Fruit fly (Drosophila melanogaster) whole organism, embryonic: ENCODE measurements around the gene Mettl4.

Experiments used
- Blimp-1 ChIP-seq: fragments of 200-800 bp; sonication (Bioruptor generic); optimal IDR thresholded peaks from 3 replicates; lab custom pipeline; 2018; ENCODE audit warnings: missing biosample characterization, missing genetic modification characterization, mild to moderate bottlenecking, moderate library complexity, missing genetic modification reagents
- CG10147 ChIP-seq: fragments of 200-800 bp; sonication (Bioruptor generic); optimal IDR thresholded peaks from 2 replicates; lab custom pipeline; 2019; ENCODE audit warnings: missing biosample characterization, mild to moderate bottlenecking, missing genetic modification characterization, moderate library complexity
- CG12659 ChIP-seq: fragments of 200-800 bp; sonication (Bioruptor generic); optimal IDR thresholded peaks from 3 replicates; lab custom pipeline; 2017; ENCODE audit warnings: mild to moderate bottlenecking, missing biosample characterization, missing genetic modification reagents, missing genetic modification characterization
- CG12769 ChIP-seq: fragments of 200-800 bp; sonication (Bioruptor generic); optimal IDR thresholded peaks from 2 replicates; lab custom pipeline; 2019; ENCODE audit warnings: missing biosample characterization, mild to moderate bottlenecking, missing genetic modification characterization, moderate library complexity
- CG13296 ChIP-seq: fragments of 200-800 bp; sonication (Bioruptor generic); optimal IDR thresholded peaks from 3 replicates; lab custom pipeline; 2018; ENCODE audit warnings: missing biosample characterization, mild to moderate bottlenecking, missing genetic modification characterization
- CG16815 ChIP-seq: fragments of 200-800 bp; sonication (Bioruptor generic); optimal IDR thresholded peaks from 3 replicates; lab custom pipeline; 2017; ENCODE audit warnings: missing biosample characterization, mild to moderate bottlenecking, missing genetic modification characterization
- CG17802 ChIP-seq: fragments of 200-800 bp; sonication (Bioruptor generic); optimal IDR thresholded peaks from 2 replicates; lab custom pipeline; 2018; ENCODE audit warnings: missing biosample characterization, mild to moderate bottlenecking, missing genetic modification characterization, moderate library complexity
- CG18262 ChIP-seq: fragments of 200-800 bp; optimal IDR thresholded peaks from 3 replicates; lab custom pipeline; 2019; ENCODE audit warnings: missing biosample characterization, mild to moderate bottlenecking, missing genetic modification characterization, moderate library complexity
- CG18476 ChIP-seq: fragments of 200-800 bp; sonication (Bioruptor generic); optimal IDR thresholded peaks from 2 replicates; lab custom pipeline; 2016; ENCODE audit warnings: missing biosample characterization, mild to moderate bottlenecking, missing genetic modification characterization
- CG3281 ChIP-seq: fragments of 200-800 bp; sonication (Bioruptor generic); optimal IDR thresholded peaks from 3 replicates; lab custom pipeline; 2017; ENCODE audit warnings: missing biosample characterization, mild to moderate bottlenecking, missing genetic modification characterization
- CG6175 ChIP-seq: fragments of 200-800 bp; sonication (Bioruptor generic); IDR thresholded peaks from 3 replicates; pipeline ENCODE4 v1.3.6; 2022; ENCODE audit warnings: missing biosample characterization, missing genetic modification characterization
- CG6791 ChIP-seq: fragments of 200-800 bp; sonication (Bioruptor generic); IDR thresholded peaks from 3 replicates; pipeline ENCODE4 v1.3.6; 2022; ENCODE audit warnings: missing biosample characterization, missing genetic modification characterization; ENCODE audit not compliant: partially characterized antibody
- CrebB ChIP-seq: fragments of 200-800 bp; sonication (Bioruptor generic); optimal IDR thresholded peaks from 3 replicates; lab custom pipeline; 2018; ENCODE audit warnings: missing biosample characterization, mild to moderate bottlenecking, missing genetic modification characterization
- Dll ChIP-seq: fragments of 200-800 bp; sonication (Bioruptor generic); IDR thresholded peaks from 4 replicates; pipeline ENCODE4 v1.3.6; 2022; ENCODE audit warnings: missing biosample characterization, missing genetic modification characterization; ENCODE audit not compliant: partially characterized antibody
- Dp ChIP-seq: fragments of 200-800 bp; sonication (Bioruptor generic); optimal IDR thresholded peaks from 2 replicates; lab custom pipeline; 2018; ENCODE audit warnings: missing biosample characterization, mild to moderate bottlenecking, missing genetic modification characterization, moderate library complexity
- Dref ChIP-seq: fragments of 200-800 bp; sonication (Bioruptor generic); IDR thresholded peaks from 2 replicates; pipeline ENCODE4 v1.3.6; 2022; ENCODE audit warnings: missing biosample characterization, missing genetic modification characterization
- E2f2 ChIP-seq: fragments of 200-800 bp; sonication (Bioruptor generic); IDR thresholded peaks from 2 replicates; pipeline ENCODE4 v1.3.6; 2022; ENCODE audit warnings: missing biosample characterization, missing genetic modification characterization
- Eip74EF ChIP-seq, 2 experiments: fragments of 200-800 bp in 1 of 2; fragments of >200 bp in 1 of 2; sonication (Bioruptor generic) in 1 of 2; optimal IDR thresholded peaks; 2 replicates each; lab custom pipeline; 2017 to 2019; ENCODE audit warnings: missing biosample characterization in 2 of 2, missing genetic modification characterization in 2 of 2, mild to moderate bottlenecking in 1 of 2, moderate library complexity in 1 of 2
- Elba2 ChIP-seq: fragments of 200-800 bp; sonication (Bioruptor generic); optimal IDR thresholded peaks from 3 replicates; lab custom pipeline; 2016; ENCODE audit warnings: missing biosample characterization, missing genetic modification characterization
- Fer3 ChIP-seq: fragments of 200-800 bp; sonication (Bioruptor generic); optimal IDR thresholded peaks from 2 replicates; lab custom pipeline; 2018; ENCODE audit warnings: missing biosample characterization, mild to moderate bottlenecking, missing genetic modification characterization, moderate library complexity
- Hsf ChIP-seq: fragments of 200-800 bp; sonication (Bioruptor generic); optimal IDR thresholded peaks from 3 replicates; lab custom pipeline; 2016; ENCODE audit warnings: missing biosample characterization, missing genetic modification characterization
- MESR4 ChIP-seq: fragments of 200-800 bp; sonication (Bioruptor generic); optimal IDR thresholded peaks from 2 replicates; lab custom pipeline; 2018; ENCODE audit warnings: missing biosample characterization, mild to moderate bottlenecking, missing genetic modification characterization, moderate library complexity
- Myb ChIP-seq: fragments of 200-800 bp; sonication (Bioruptor generic); optimal IDR thresholded peaks from 2 replicates; lab custom pipeline; 2016; ENCODE audit warnings: missing biosample characterization, missing genetic modification characterization
- NC2α ChIP-seq: fragments of 200-800 bp; sonication (Bioruptor generic); optimal IDR thresholded peaks from 2 replicates; lab custom pipeline; 2016; ENCODE audit warnings: missing biosample characterization, missing genetic modification characterization
- Nf-YA ChIP-seq: fragments of 200-800 bp; sonication (Bioruptor generic); IDR thresholded peaks from 2 replicates; pipeline ENCODE4 v1.3.6; 2022; ENCODE audit warnings: missing biosample characterization, missing genetic modification characterization
- Nf-YC ChIP-seq: fragments of 200-800 bp; optimal IDR thresholded peaks from 3 replicates; lab custom pipeline; 2019; ENCODE audit warnings: missing biosample characterization, mild to moderate bottlenecking, missing genetic modification characterization, moderate library complexity
- Opbp ChIP-seq: fragments of 200-800 bp; sonication (Bioruptor generic); IDR thresholded peaks from 3 replicates; pipeline ENCODE4 v1.3.6; 2022; ENCODE audit warnings: missing biosample characterization, missing genetic modification characterization; ENCODE audit not compliant: partially characterized antibody
- Poxn ChIP-seq: fragments of 200-800 bp; sonication (Bioruptor generic); IDR thresholded peaks from 2 replicates; pipeline ENCODE4 v1.3.6; 2022; ENCODE audit warnings: missing biosample characterization, missing genetic modification characterization
- Scr ChIP-seq: fragments of 200-800 bp; sonication (Bioruptor generic); IDR thresholded peaks from 2 replicates; pipeline ENCODE4 v1.3.6; 2022; ENCODE audit warnings: missing biosample characterization, missing genetic modification characterization; ENCODE audit not compliant: partially characterized antibody
- Side ChIP-seq: fragments of 200-800 bp; sonication (Bioruptor generic); optimal IDR thresholded peaks from 2 replicates; lab custom pipeline; 2016; ENCODE audit warnings: missing biosample characterization, missing genetic modification characterization
- Stat92E ChIP-seq, 3 experiments: fragments of >200 bp in 2 of 3; fragments of 200-800 bp in 1 of 3; sonication (Bioruptor generic) in 1 of 3; optimal IDR thresholded peaks; 2 replicates each; lab custom pipeline; 2017 to 2019; ENCODE audit warnings: missing biosample characterization in 3 of 3, missing genetic modification characterization in 3 of 3, mild to moderate bottlenecking in 1 of 3, moderate library complexity in 1 of 3
- Tbp ChIP-seq: fragments of >200 bp; optimal IDR thresholded peaks from 2 replicates; lab custom pipeline; 2018; ENCODE audit warnings: missing biosample characterization, missing genetic modification characterization
- amos ChIP-seq: fragments of 200-800 bp; sonication (Bioruptor generic); IDR thresholded peaks from 2 replicates; pipeline ENCODE4 v1.3.6; 2022; ENCODE audit warnings: missing biosample characterization, missing genetic modification characterization; ENCODE audit not compliant: partially characterized antibody
- bbx ChIP-seq: fragments of 200-800 bp; sonication (Bioruptor generic); IDR thresholded peaks from 2 replicates; pipeline ENCODE4 v1.3.6; 2022; ENCODE audit warnings: missing biosample characterization, missing genetic modification characterization; ENCODE audit not compliant: partially characterized antibody
- bsh ChIP-seq, 2 experiments: fragments of 200-800 bp; sonication (Bioruptor generic); optimal IDR thresholded peaks; 2 replicates each; lab custom pipeline; 2017 to 2018; ENCODE audit warnings: mild to moderate bottlenecking in 2 of 2, missing biosample characterization in 2 of 2, missing genetic modification characterization in 2 of 2, moderate library complexity in 1 of 2
- dm ChIP-seq: fragments of 200-800 bp; sonication (Bioruptor generic); optimal IDR thresholded peaks from 3 replicates; lab custom pipeline; 2016; ENCODE audit warnings: missing biosample characterization, missing genetic modification characterization
- knrl ChIP-seq: fragments of 200-800 bp; sonication (Bioruptor generic); IDR thresholded peaks from 3 replicates; pipeline ENCODE4 v1.3.6; 2022; ENCODE audit warnings: missing biosample characterization, missing genetic modification characterization; ENCODE audit not compliant: partially characterized antibody
- lbe ChIP-seq: fragments of 200-800 bp; sonication (Bioruptor generic); optimal IDR thresholded peaks from 2 replicates; lab custom pipeline; 2016; ENCODE audit warnings: missing biosample characterization, mild to moderate bottlenecking, missing genetic modification characterization
- mld ChIP-seq: fragments of 200-800 bp; sonication (Bioruptor generic); IDR thresholded peaks from 3 replicates; pipeline ENCODE4 v1.3.6; 2022; ENCODE audit warnings: missing biosample characterization, missing genetic modification characterization; ENCODE audit not compliant: partially characterized antibody
- pnt ChIP-seq: fragments of 200-800 bp; sonication (Bioruptor generic); optimal IDR thresholded peaks from 3 replicates; lab custom pipeline; 2016; ENCODE audit warnings: missing biosample characterization, missing genetic modification characterization
- sens ChIP-seq: fragments of 200-800 bp; sonication (Bioruptor generic); peaks from one replicate; lab custom pipeline; 2016; ENCODE audit warnings: missing biosample characterization, missing genetic modification characterization
- sna ChIP-seq: fragments of 200-800 bp; sonication (Bioruptor generic); IDR thresholded peaks from 2 replicates; pipeline ENCODE4 v1.3.6; 2022; ENCODE audit warnings: missing biosample characterization, missing genetic modification characterization; ENCODE audit not compliant: partially characterized antibody
- stwl ChIP-seq: fragments of 200-800 bp; sonication (Bioruptor generic); optimal IDR thresholded peaks from 3 replicates; lab custom pipeline; 2018; ENCODE audit warnings: missing biosample characterization, mild to moderate bottlenecking, missing genetic modification characterization, moderate library complexity
- sug ChIP-seq: fragments of 200-800 bp; optimal IDR thresholded peaks from 2 replicates; lab custom pipeline; 2019; ENCODE audit warnings: missing biosample characterization, mild to moderate bottlenecking, missing genetic modification characterization, moderate library complexity
- tin ChIP-seq: fragments of 200-800 bp; sonication (Bioruptor generic); optimal IDR thresholded peaks from 3 replicates; lab custom pipeline; 2016; ENCODE audit warnings: missing biosample characterization, missing genetic modification characterization
- trem ChIP-seq: fragments of 200-800 bp; optimal IDR thresholded peaks from 3 replicates; lab custom pipeline; 2019; ENCODE audit warnings: missing biosample characterization, mild to moderate bottlenecking, missing genetic modification characterization, moderate library complexity
- vvl ChIP-seq: fragments of 200-800 bp; sonication (Bioruptor generic); IDR thresholded peaks from 2 replicates; pipeline ENCODE4 v1.3.6; 2022; ENCODE audit warnings: missing biosample characterization, missing genetic modification characterization
- zfh2 ChIP-seq: fragments of 200-800 bp; sonication (Bioruptor generic); optimal IDR thresholded peaks from 2 replicates; lab custom pipeline; 2016; ENCODE audit warnings: missing biosample characterization, missing genetic modification characterization

Gene Mettl4

DNA sequence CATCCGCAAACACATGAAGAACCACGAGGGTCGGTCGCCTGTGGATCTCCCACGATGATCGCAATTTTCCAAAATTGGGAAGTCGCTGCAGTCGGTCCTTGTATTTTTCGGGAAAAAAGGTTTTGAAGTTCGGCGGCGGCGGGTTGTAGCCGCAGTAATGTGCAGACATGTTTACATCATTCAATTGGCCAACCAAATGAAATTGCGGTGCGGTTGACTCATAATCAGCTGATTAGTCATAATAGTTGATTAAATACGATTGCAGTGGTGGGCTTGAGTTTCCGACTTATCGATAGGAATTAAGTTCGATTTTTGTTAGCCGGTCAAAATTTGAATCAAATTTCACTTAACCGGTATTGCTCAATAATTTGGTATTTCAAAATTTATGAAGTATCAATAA lies 1.1 kb upstream of the Mettl4 start, which contains the start of gene CG14907 (continued):
- peak; percentile 8 for TF ChIP-seq CG3281 (GFP tag; lab: Kevin White, UChicago)
- TF ChIP-seq Poxn (GFP tag; lab: Robert Waterston, UW): no peak
- TF ChIP-seq trem (tag; lab: Kevin White, UChicago): peak; percentile 23
- TF ChIP-seq E2f2 (GFP tag; lab: Robert Waterston, UW): peak; percentile 91
- no peak for TF ChIP-seq CG12769
- 0 out of 2 replicates have a peak, but pooled peaks have one; percentile 20 for TF ChIP-seq vvl
- no peak for TF ChIP-seq NC2α (GFP tag; lab: Kevin White, UChicago)
- peak; percentile 44; the same call in 1 of the 3 replicates for TF ChIP-seq mld (GFP tag; lab: Robert Waterston, UW)
- TF ChIP-seq knrl (GFP tag; lab: Robert Waterston, UW): peak; percentile 43; the same call in 2 of the 3 replicates
- TF ChIP-seq Eip74EF (GFP tag; optimal IDR thresholded peaks at IDR 0.05; lab: Kevin White, UChicago): no peak
- peak; percentile 69 for TF ChIP-seq bbx (GFP tag; lab: Robert Waterston, UW)
- TF ChIP-seq tin: no peak
- no peak for TF ChIP-seq lbe (GFP tag; lab: Kevin White, UChicago)
- TF ChIP-seq pnt (GFP tag; lab: Kevin White, UChicago): no peak
- peak; percentile 30 for TF ChIP-seq sug (tag; lab: Kevin White, UChicago)
- TF ChIP-seq sna: peak; percentile 75
- TF ChIP-seq MESR4 (GFP tag; lab: Kevin White, UChicago): peak; percentile 68
- no peak for TF ChIP-seq CG18476 (GFP tag; lab: Kevin White, UChicago)
- peak; percentile 42 for TF ChIP-seq Nf-YC
- TF ChIP-seq Scr: peak; percentile 61
- peak; percentile 78 for TF ChIP-seq Dll (GFP tag; lab: Robert Waterston, UW)
- peak; percentile 49 for TF ChIP-seq Myb (GFP tag; lab: Kevin White, UChicago)
- TF ChIP-seq zfh2 (GFP tag; lab: Kevin White, UChicago): no peak
- 0 out of 2 replicates have a peak, but pooled peaks have one; percentile 14 for TF ChIP-seq Nf-YA (GFP tag; lab: Robert Waterston, UW)
- TF ChIP-seq dm (GFP tag; lab: Kevin White, UChicago): peak; percentile 61
- TF ChIP-seq Stat92E (GFP tag; optimal IDR thresholded peaks at IDR 0.05; lab: Kevin White, UChicago): no peak
- peak; percentile 63; the same call in 1 of the 2 replicates for TF ChIP-seq amos
- TF ChIP-seq CG18262 (tag; lab: Kevin White, UChicago): no peak
- peak; percentile 55; the same call in 2 of the 3 replicates for TF ChIP-seq Opbp (GFP tag; lab: Robert Waterston, UW)
- TF ChIP-seq CG17802: peak; percentile 32
- peak; percentile 67 for TF ChIP-seq sens (GFP tag; lab: Kevin White, UChicago)
- peak; percentile 1 for TF ChIP-seq Side (GFP tag; lab: Kevin White, UChicago)
- no peak for TF ChIP-seq Fer3
- TF ChIP-seq CG10147 (GFP tag; lab: Kevin White, UChicago): peak; percentile 20
- TF ChIP-seq CG6175: no peak
- TF ChIP-seq Dref (GFP tag; lab: Robert Waterston, UW): peak; percentile 76
- TF ChIP-seq Elba2 (GFP tag; lab: Kevin White, UChicago): no peak
- TF ChIP-seq CG13296 (GFP tag; lab: Kevin White, UChicago): peak; percentile 5
- no peak for TF ChIP-seq CG16815 (GFP tag; lab: Kevin White, UChicago)
- peak; percentile 53 for TF ChIP-seq stwl (tag; lab: Kevin White, UChicago)
- peak; percentile 28 for TF ChIP-seq CG12659 (GFP tag; lab: Kevin White, UChicago)
- no peak for TF ChIP-seq Tbp (GFP tag; lab: Kevin White, UChicago)
- peak; percentile 20 for TF ChIP-seq CrebB (tag; lab: Kevin White, UChicago)
- peak; percentile 68; the same call in 2 of the 3 replicates for TF ChIP-seq CG6791 (GFP tag; lab: Robert Waterston, UW)
- no peak for TF ChIP-seq Hsf (GFP tag; lab: Kevin White, UChicago)
- peak; percentile 84 for TF ChIP-seq Dp (GFP tag; lab: Kevin White, UChicago)
- no peak for TF ChIP-seq bsh (GFP tag; optimal IDR thresholded peaks at IDR 0.05; lab: Kevin White, UChicago)
- TF ChIP-seq Blimp-1 (GFP tag; lab: Kevin White, UChicago): no peak
